Worm (Caenorhabditis elegans) whole organism, L1 larva: Measurements from ENCODE around the gene F58G1.2.

Experiments
- C34B4.2 ChIP-seq: sonication (generic microtip); optimal IDR thresholded peaks from 2 replicates; lab custom pipeline; 2017; ENCODE audit warnings: mild to moderate bottlenecking, missing genetic modification characterization, missing compliant biosample characterization
- F16B12.6 ChIP-seq: fragments of 150-350 bp; optimal IDR thresholded peaks from 2 replicates; lab custom pipeline; 2014; ENCODE audit warnings: missing biosample characterization, missing genetic modification characterization
- Y116A8C.19 ChIP-seq: sonication (generic microtip); optimal IDR thresholded peaks from 2 replicates; lab custom pipeline; 2016; ENCODE audit warnings: missing compliant biosample characterization, missing genetic modification characterization, borderline replicate concordance
- aha-1 ChIP-seq: fragments of 150-350 bp; optimal IDR thresholded peaks from 2 replicates; lab custom pipeline; 2014; ENCODE audit warnings: missing biosample characterization, missing genetic modification characterization
- aly-2 ChIP-seq: fragments of 150-350 bp; optimal IDR thresholded peaks from 2 replicates; lab custom pipeline; 2014; ENCODE audit warnings: missing biosample characterization, missing genetic modification characterization
- ama-1 ChIP-seq: fragments of 150-350 bp; optimal IDR thresholded peaks from 2 replicates; lab custom pipeline; 2014
- blmp-1 ChIP-seq: fragments of 150-350 bp; optimal IDR thresholded peaks from 2 replicates; lab custom pipeline; 2014; ENCODE audit warnings: missing biosample characterization, missing genetic modification characterization
- ceh-90 ChIP-seq: sonication (generic microtip); optimal IDR thresholded peaks from 2 replicates; lab custom pipeline; 2016; ENCODE audit warnings: missing genetic modification characterization, missing compliant biosample characterization
- ces-1 ChIP-seq: fragments of 150-350 bp; optimal IDR thresholded peaks from 2 replicates; lab custom pipeline; 2014; ENCODE audit warnings: missing biosample characterization, missing genetic modification reagents, missing genetic modification characterization
- dsc-1 ChIP-seq: sonication (generic microtip); optimal IDR thresholded peaks from 2 replicates; lab custom pipeline; 2016; ENCODE audit warnings: mild to moderate bottlenecking, missing genetic modification characterization, missing compliant biosample characterization
- efl-3 ChIP-seq: fragments of 200-800 bp; sonication (Bioruptor generic); optimal IDR thresholded peaks from 2 replicates; lab custom pipeline; 2018; ENCODE audit warnings: mild to moderate bottlenecking, missing genetic modification characterization, missing compliant biosample characterization
- egl-13 ChIP-seq: sonication (generic microtip); optimal IDR thresholded peaks from 2 replicates; lab custom pipeline; 2016; ENCODE audit warnings: missing genotype, missing genetic modification reagents, missing genetic modification characterization, missing compliant biosample characterization
- egl-27 ChIP-seq, 2 experiments: fragments of 150-350 bp in 1 of 2; sonication (generic microtip); optimal IDR thresholded peaks; 3 replicates each; lab custom pipeline; 2017 to 2018; ENCODE audit warnings: missing biosample characterization in 2 of 2, missing genetic modification characterization in 2 of 2, missing genetic modification reagents in 2 of 2
- elt-2 ChIP-seq: sonication (generic microtip); optimal IDR thresholded peaks from 2 replicates; lab custom pipeline; 2016; ENCODE audit warnings: missing genetic modification characterization, mild to moderate bottlenecking, inconsistent platforms, missing compliant biosample characterization, missing genetic modification reagents
- elt-3 ChIP-seq, 6 experiments: fragments of 150-350 bp in 1 of 6; sonication (generic microtip); optimal IDR thresholded peaks; 2 replicates each; lab custom pipeline; 2017 to 2018; ENCODE audit warnings: missing biosample characterization in 6 of 6, missing genetic modification characterization in 6 of 6, inconsistent platforms in 1 of 6
- fkh-8 ChIP-seq: sonication (generic microtip); optimal IDR thresholded peaks from 2 replicates; lab custom pipeline; 2016; ENCODE audit warnings: mild to moderate bottlenecking, missing genetic modification characterization, missing compliant biosample characterization
- grh-1 ChIP-seq: fragments of 200-800 bp; sonication (Bioruptor generic); IDR thresholded peaks from 2 replicates; pipeline ENCODE4 v1.3.6; 2022; ENCODE audit warnings: missing genetic modification reagents, missing genetic modification characterization, missing compliant biosample characterization
- hlh-17 ChIP-seq: fragments of 200-800 bp; sonication (Bioruptor generic); optimal IDR thresholded peaks from 2 replicates; lab custom pipeline; 2018; ENCODE audit warnings: missing genetic modification characterization, mild to moderate bottlenecking, missing compliant biosample characterization, moderate library complexity, borderline replicate concordance
- hpl-2 ChIP-seq: fragments of 150-350 bp; optimal IDR thresholded peaks from 2 replicates; lab custom pipeline; 2014; ENCODE audit warnings: missing biosample characterization, missing genetic modification reagents, missing genetic modification characterization
- lin-14 ChIP-seq: fragments of 200-800 bp; sonication (Bioruptor generic); optimal IDR thresholded peaks from 2 replicates; lab custom pipeline; 2018; ENCODE audit warnings: mild to moderate bottlenecking, missing genetic modification characterization, moderate library complexity, missing compliant biosample characterization
- lin-35 ChIP-seq, 2 experiments: fragments of 150-350 bp; optimal IDR thresholded peaks; 2 replicates each; lab custom pipeline; 2014; ENCODE audit warnings: missing biosample characterization in 2 of 2, missing genetic modification characterization in 2 of 2, missing genetic modification reagents in 2 of 2
- lir-3 ChIP-seq: sonication (generic microtip); optimal IDR thresholded peaks from 2 replicates; lab custom pipeline; 2016; ENCODE audit warnings: mild to moderate bottlenecking, missing genetic modification characterization, moderate library complexity, missing compliant biosample characterization; ENCODE audit not compliant: poor library complexity
- lsy-2 ChIP-seq, 2 experiments: fragments of 150-350 bp; optimal IDR thresholded peaks; 2 replicates each; lab custom pipeline; 2014; ENCODE audit warnings: missing biosample characterization in 2 of 2, missing genetic modification characterization in 2 of 2
- nhr-11 ChIP-seq: fragments of 150-350 bp; optimal IDR thresholded peaks from 2 replicates; lab custom pipeline; 2014; ENCODE audit warnings: missing biosample characterization, missing genetic modification characterization
- nhr-28 ChIP-seq: fragments of 150-350 bp; optimal IDR thresholded peaks from 2 replicates; lab custom pipeline; 2014; ENCODE audit warnings: missing biosample characterization, missing genetic modification characterization
- nhr-71 ChIP-seq: sonication (generic microtip); optimal IDR thresholded peaks from 2 replicates; lab custom pipeline; 2016; ENCODE audit warnings: mild to moderate bottlenecking, missing genetic modification characterization, moderate library complexity, missing compliant biosample characterization
- nhr-76 ChIP-seq: sonication (generic microtip); optimal IDR thresholded peaks from 2 replicates; lab custom pipeline; 2017; ENCODE audit warnings: missing biosample characterization, missing genetic modification characterization
- nhr-77 ChIP-seq: fragments of 150-350 bp; optimal IDR thresholded peaks from 2 replicates; lab custom pipeline; 2014; ENCODE audit warnings: missing biosample characterization, missing genetic modification characterization
- nhr-84 ChIP-seq: sonication (generic microtip); optimal IDR thresholded peaks from 2 replicates; lab custom pipeline; 2017; ENCODE audit warnings: missing biosample characterization, missing genetic modification characterization
- nhr-85 ChIP-seq: sonication (generic microtip); peaks from one replicate; lab custom pipeline; 2016; ENCODE audit warnings: missing genetic modification characterization, inconsistent platforms, missing compliant biosample characterization
- nhr-90 ChIP-seq: sonication (generic microtip); optimal IDR thresholded peaks from 2 replicates; lab custom pipeline; 2016; ENCODE audit warnings: mild to moderate bottlenecking, missing genetic modification characterization, missing compliant biosample characterization; ENCODE audit not compliant: poor library complexity
- pqm-1 ChIP-seq: sonication (generic microtip); optimal IDR thresholded peaks from 3 replicates; lab custom pipeline; 2017; ENCODE audit warnings: missing biosample characterization, missing genetic modification characterization
- snpc-4 ChIP-seq: fragments of 150-350 bp; optimal IDR thresholded peaks from 2 replicates; lab custom pipeline; 2014; ENCODE audit warnings: missing biosample characterization, missing genetic modification characterization
- snu-23 ChIP-seq: sonication (generic microtip); optimal IDR thresholded peaks from 2 replicates; lab custom pipeline; 2016; ENCODE audit warnings: missing genetic modification characterization, missing compliant biosample characterization
- swsn-7 ChIP-seq: sonication (generic microtip); optimal IDR thresholded peaks from 2 replicates; lab custom pipeline; 2016; ENCODE audit warnings: missing genetic modification characterization, missing compliant biosample characterization
- tbx-2 ChIP-seq: sonication (generic microtip); optimal IDR thresholded peaks from 2 replicates; lab custom pipeline; 2016; ENCODE audit warnings: missing genetic modification characterization, missing compliant biosample characterization
- tlp-1 ChIP-seq: fragments of 150-350 bp; optimal IDR thresholded peaks from 2 replicates; lab custom pipeline; 2014; ENCODE audit warnings: missing biosample characterization, missing genetic modification characterization
- unc-130 ChIP-seq: fragments of 150-350 bp; optimal IDR thresholded peaks from 2 replicates; lab custom pipeline; 2017; ENCODE audit warnings: missing biosample characterization, missing genetic modification characterization, inconsistent platforms
- unc-30 ChIP-seq: sonication (generic microtip); optimal IDR thresholded peaks from 2 replicates; lab custom pipeline; 2017; ENCODE audit warnings: missing biosample characterization, missing genetic modification characterization
- unc-62 ChIP-seq: fragments of 150-350 bp; optimal IDR thresholded peaks from 2 replicates; lab custom pipeline; 2014; ENCODE audit warnings: missing biosample characterization, missing genetic modification reagents, missing genetic modification characterization
- unc-86 ChIP-seq: sonication (generic microtip); optimal IDR thresholded peaks from 2 replicates; lab custom pipeline; 2016; ENCODE audit warnings: missing genetic modification characterization, missing compliant biosample characterization
- vab-15 ChIP-seq: sonication (generic microtip); optimal IDR thresholded peaks from 2 replicates; lab custom pipeline; 2017; ENCODE audit warnings: missing genotype, mild to moderate bottlenecking, missing genetic modification characterization, missing compliant biosample characterization
- xbp-1 ChIP-seq: sonication (generic microtip); optimal IDR thresholded peaks from 2 replicates; lab custom pipeline; 2016; ENCODE audit warnings: missing genetic modification characterization, missing compliant biosample characterization
- zag-1 ChIP-seq: fragments of 150-350 bp; optimal IDR thresholded peaks from 2 replicates; lab custom pipeline; 2014; ENCODE audit warnings: missing biosample characterization, missing genetic modification characterization
- ztf-11 ChIP-seq, 2 experiments: sonication (generic microtip); optimal IDR thresholded peaks; 2 replicates each; lab custom pipeline; 2016 to 2017; ENCODE audit warnings: missing genetic modification characterization in 2 of 2, missing biosample characterization in 1 of 2, missing compliant biosample characterization in 1 of 2

The F58G1.2 gene

DNA sequence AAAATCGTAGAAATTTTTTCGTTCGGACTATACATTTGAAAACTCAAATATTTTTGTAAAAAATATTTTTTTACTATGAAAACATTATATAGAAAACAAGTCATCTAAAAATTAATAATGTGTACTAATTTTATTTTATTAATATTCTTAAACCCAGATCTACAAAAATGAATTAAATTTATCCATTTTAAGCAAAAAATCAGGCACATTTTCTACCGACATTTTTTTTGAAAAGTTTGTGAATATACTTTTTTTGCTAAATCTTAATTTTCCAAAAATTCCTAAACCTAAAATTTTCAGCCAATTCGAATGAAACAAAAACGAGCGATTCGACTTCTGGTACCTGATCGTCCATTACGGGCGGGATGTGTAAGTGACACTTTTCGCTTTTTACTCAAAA, 21.0 kb upstream of the F58G1.2 start, which contains the start of gene arrd-10:
arrd-10 (plus strand) TSS at position 301 of the 400 bp plus-strand sequence.
- TF ChIP-seq C34B4.2 (tag; lab: Kevin White, UChicago) (no peak), swsn-7 (tag; lab: Kevin White, UChicago) (no peak), xbp-1 (tag; lab: Kevin White, UChicago) (no peak), aha-1 (tag; lab: Kevin White, UChicago) (no peak), nhr-76 (tag; lab: Kevin White, UChicago) (no peak)

- no peak for TF ChIP-seq xbp-1 (tag; lab: Kevin White, UChicago)
- peak in 1 of 2 experiments; percentile 15 for TF ChIP-seq lin-35 (GFP tag; optimal IDR thresholded peaks at IDR 0.05; lab: Kevin White, UChicago)
- no peak for TF ChIP-seq lir-3 (tag; lab: Kevin White, UChicago)
- no peak for TF ChIP-seq tbx-2 (tag; lab: Kevin White, UChicago)
- peak; percentile 55 for TF ChIP-seq blmp-1 (tag; lab: Kevin White, UChicago)
- TF ChIP-seq nhr-71 (tag; lab: Kevin White, UChicago), result no peak
- TF ChIP-seq unc-130 (tag; lab: Kevin White, UChicago), result no peak
- peak; percentile 49 for TF ChIP-seq lin-14 (GFP tag; lab: Kevin White, UChicago)
- no peak for TF ChIP-seq zag-1
- peak in 1 of 6 experiments; percentile 31 for TF ChIP-seq elt-3 (tag; optimal IDR thresholded peaks at IDR 0.05; lab: Kevin White, UChicago)
- TF ChIP-seq dsc-1, result no peak
- peak; percentile 9 for TF ChIP-seq snpc-4 (tag; lab: Kevin White, UChicago)
- TF ChIP-seq C34B4.2 (tag; lab: Kevin White, UChicago), result no peak
- no peak for TF ChIP-seq unc-62 (GFP tag; lab: Kevin White, UChicago)
Observed at ce11 chrII:12939161-12939560, 20.4 kb upstream of the F58G1.2 start.

DNA sequence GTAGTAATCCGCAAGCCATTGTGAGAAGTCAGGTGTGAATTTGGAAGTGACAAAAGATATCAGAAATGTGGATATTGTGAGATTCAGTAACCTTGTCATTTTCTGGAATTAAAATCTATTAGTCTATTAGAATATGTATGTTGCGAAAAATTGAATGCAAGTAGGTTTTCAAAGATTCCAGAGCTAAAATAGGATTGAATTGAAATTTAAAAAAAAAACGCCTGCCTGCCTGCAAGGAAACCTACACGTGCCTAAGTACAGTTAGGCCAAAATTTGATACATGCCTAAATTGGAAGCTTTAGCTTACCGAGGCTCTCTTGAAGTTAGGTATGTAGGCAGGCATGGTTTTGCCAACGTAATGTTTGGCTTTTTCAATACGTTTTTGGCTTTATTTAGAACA, 16.4 kb upstream of the F58G1.2 start, which contains the start of gene lips-9:
lips-9 (minus strand) TSS at position 101 of the 400 bp plus-strand sequence.
- TF ChIP-seq xbp-1 (tag; lab: Kevin White, UChicago), result no peak
- TF ChIP-seq nhr-76 (tag; lab: Kevin White, UChicago), result no peak
- no peak for TF ChIP-seq Y116A8C.19 (tag; lab: Kevin White, UChicago)
- no peak for TF ChIP-seq ces-1
- TF ChIP-seq vab-15 (tag; lab: Kevin White, UChicago), result no peak
- no peak for TF ChIP-seq aha-1 (tag; lab: Kevin White, UChicago)
- no peak for TF ChIP-seq elt-3 (tag; optimal IDR thresholded peaks at IDR 0.05; lab: Kevin White, UChicago)
- no peak for TF ChIP-seq nhr-28 (tag; lab: Kevin White, UChicago)
- TF ChIP-seq snu-23 (GFP tag; lab: Kevin White, UChicago), result no peak
- TF ChIP-seq lsy-2 (tag; optimal IDR thresholded peaks at IDR 0.05; lab: Kevin White, UChicago), result no peak
- TF ChIP-seq aly-2 (tag; lab: Kevin White, UChicago), result no peak
- TF ChIP-seq ama-1 (lab: Kevin White, UChicago), result no peak
- TF ChIP-seq F16B12.6 (tag; lab: Kevin White, UChicago), result no peak
- no peak for TF ChIP-seq tlp-1 (tag; lab: Kevin White, UChicago)
- no peak for TF ChIP-seq egl-13
- no peak for TF ChIP-seq nhr-77 (tag; lab: Kevin White, UChicago)

- no peak for TF ChIP-seq lir-3 (tag; lab: Kevin White, UChicago)
- TF ChIP-seq nhr-84 (tag; lab: Kevin White, UChicago), result no peak
- no peak for TF ChIP-seq ceh-90 (tag; lab: Kevin White, UChicago)
- no peak for TF ChIP-seq egl-27 (tag; optimal IDR thresholded peaks at IDR 0.05; lab: Kevin White, UChicago)
- TF ChIP-seq hpl-2, result no peak
- TF ChIP-seq nhr-77 (tag; lab: Kevin White, UChicago), result no peak
- no peak for TF ChIP-seq snu-23 (GFP tag; lab: Kevin White, UChicago)
- no peak for TF ChIP-seq hlh-17 (GFP tag; lab: Kevin White, UChicago)
- TF ChIP-seq xbp-1 (tag; lab: Kevin White, UChicago), result peak; percentile 46
- no peak for TF ChIP-seq nhr-85
- no peak for TF ChIP-seq snpc-4 (tag; lab: Kevin White, UChicago)
- no peak for TF ChIP-seq fkh-8 (tag; lab: Kevin White, UChicago)
- TF ChIP-seq ces-1, result no peak
- TF ChIP-seq elt-2 (tag; lab: Kevin White, UChicago), result peak; percentile 69
- TF ChIP-seq grh-1 (GFP tag; lab: Robert Waterston, UW), result no peak
- no peak for TF ChIP-seq nhr-90 (tag; lab: Kevin White, UChicago)
- TF ChIP-seq nhr-11 (tag; lab: Kevin White, UChicago), result no peak
- TF ChIP-seq unc-30 (tag; lab: Kevin White, UChicago), result no peak
- TF ChIP-seq ztf-11 (tag; optimal IDR thresholded peaks at IDR 0.05; lab: Kevin White, UChicago), result no peak
- no peak for TF ChIP-seq aly-2 (tag; lab: Kevin White, UChicago)
- no peak for TF ChIP-seq unc-86 (tag; lab: Kevin White, UChicago)
- TF ChIP-seq efl-3 (GFP tag; lab: Kevin White, UChicago), result no peak
- peak in 1 of 2 experiments; percentile 24 for TF ChIP-seq lin-35 (GFP tag; optimal IDR thresholded peaks at IDR 0.05; lab: Kevin White, UChicago)
- TF ChIP-seq Y116A8C.19 (tag; lab: Kevin White, UChicago), result no peak
- peak; percentile 3 for TF ChIP-seq pqm-1 (tag; lab: Kevin White, UChicago)
Observed at ce11 chrII:12931456-12931923, 12.7 kb upstream of the F58G1.2 start, which contains the start of gene dct-18. Gene dct-18 (plus strand): TSS chrII:12931873.
